Fruit fly (Drosophila melanogaster) whole organism, embryonic: Measurements from ENCODE around the gene Decay.

Experiments
- B-H1 ChIP-seq: fragments of 200-800 bp; sonication (Bioruptor generic); IDR thresholded peaks from 3 replicates; pipeline ENCODE4 v1.3.6; 2022; ENCODE audit warnings: missing biosample characterization, missing genetic modification characterization
- BEAF-32 ChIP-seq: fragments of 200-800 bp; sonication (Bioruptor generic); optimal IDR thresholded peaks from 3 replicates; lab custom pipeline; 2017; ENCODE audit warnings: missing biosample characterization, missing genetic modification characterization, mild to moderate bottlenecking, moderate library complexity, missing genetic modification reagents
- Blimp-1 ChIP-seq: fragments of 200-800 bp; sonication (Bioruptor generic); optimal IDR thresholded peaks from 3 replicates; lab custom pipeline; 2018; ENCODE audit warnings: missing biosample characterization, missing genetic modification characterization, mild to moderate bottlenecking, moderate library complexity, missing genetic modification reagents
- CG11456 ChIP-seq: fragments of 200-800 bp; sonication (Bioruptor generic); IDR thresholded peaks from 3 replicates; pipeline ENCODE4 v1.3.6; 2022; ENCODE audit warnings: missing biosample characterization, missing genetic modification characterization
- CG11696 ChIP-seq: fragments of 200-800 bp; sonication (Bioruptor generic); IDR thresholded peaks from 2 replicates; pipeline ENCODE4 v1.3.6; 2022; ENCODE audit warnings: missing biosample characterization, missing genetic modification characterization
- CG11723 ChIP-seq: fragments of 200-800 bp; sonication (Bioruptor generic); optimal IDR thresholded peaks from 2 replicates; lab custom pipeline; 2017; ENCODE audit warnings: missing biosample characterization, mild to moderate bottlenecking, missing genetic modification characterization
- CG12659 ChIP-seq: fragments of 200-800 bp; sonication (Bioruptor generic); optimal IDR thresholded peaks from 3 replicates; lab custom pipeline; 2017; ENCODE audit warnings: mild to moderate bottlenecking, missing biosample characterization, missing genetic modification reagents, missing genetic modification characterization
- CG14014 ChIP-seq: fragments of 200-800 bp; sonication (Bioruptor generic); IDR thresholded peaks from 2 replicates; pipeline ENCODE4 v1.3.6; 2022; ENCODE audit warnings: missing biosample characterization, missing genetic modification characterization
- CG17612 ChIP-seq: fragments of 200-800 bp; sonication (Bioruptor generic); IDR thresholded peaks from 2 replicates; pipeline ENCODE4 v1.3.6; 2022; ENCODE audit warnings: missing biosample characterization, missing genetic modification characterization
- CG18764 ChIP-seq: fragments of 200-800 bp; sonication (Bioruptor generic); optimal IDR thresholded peaks from 3 replicates; lab custom pipeline; 2016; ENCODE audit warnings: missing biosample characterization, missing genetic modification characterization
- CG2712 ChIP-seq: fragments of 200-800 bp; optimal IDR thresholded peaks from 3 replicates; lab custom pipeline; 2019; ENCODE audit warnings: missing biosample characterization, mild to moderate bottlenecking, missing genetic modification characterization, moderate library complexity
- CG31388 ChIP-seq: fragments of 200-800 bp; sonication (Bioruptor generic); optimal IDR thresholded peaks from 2 replicates; lab custom pipeline; 2016; ENCODE audit warnings: missing biosample characterization, missing genetic modification characterization
- CG34376 ChIP-seq: fragments of 200-800 bp; sonication (Bioruptor generic); optimal IDR thresholded peaks from 2 replicates; lab custom pipeline; 2018; ENCODE audit warnings: missing biosample characterization, mild to moderate bottlenecking, missing genetic modification characterization
- CG3995 ChIP-seq: fragments of 200-800 bp; sonication (Bioruptor generic); optimal IDR thresholded peaks from 3 replicates; lab custom pipeline; 2016; ENCODE audit warnings: missing biosample characterization, missing genetic modification characterization
- CG42726 ChIP-seq: fragments of 200-800 bp; sonication (Bioruptor generic); IDR thresholded peaks from 2 replicates; pipeline ENCODE4 v1.3.6; 2022; ENCODE audit warnings: missing biosample characterization, missing genetic modification characterization; ENCODE audit not compliant: partially characterized antibody
- CG6175 ChIP-seq: fragments of 200-800 bp; sonication (Bioruptor generic); IDR thresholded peaks from 3 replicates; pipeline ENCODE4 v1.3.6; 2022; ENCODE audit warnings: missing biosample characterization, missing genetic modification characterization
- CG7556 ChIP-seq: fragments of 200-800 bp; sonication (Bioruptor generic); optimal IDR thresholded peaks from 2 replicates; lab custom pipeline; 2017; ENCODE audit warnings: missing biosample characterization, mild to moderate bottlenecking, missing genetic modification characterization
- Dip2 ChIP-seq: fragments of 200-800 bp; sonication (Bioruptor generic); IDR thresholded peaks from 2 replicates; pipeline ENCODE4 v1.3.6; 2022; ENCODE audit warnings: missing biosample characterization, missing genetic modification characterization
- Dp ChIP-seq: fragments of 200-800 bp; sonication (Bioruptor generic); optimal IDR thresholded peaks from 2 replicates; lab custom pipeline; 2018; ENCODE audit warnings: missing biosample characterization, mild to moderate bottlenecking, missing genetic modification characterization, moderate library complexity
- Hr39 ChIP-seq: fragments of >200 bp; optimal IDR thresholded peaks from 2 replicates; lab custom pipeline; 2017
- Hr78 ChIP-seq, 2 experiments: fragments of 200-800 bp in 1 of 2; fragments of >200 bp in 1 of 2; sonication (Bioruptor generic) in 1 of 2; optimal IDR thresholded peaks; 2 replicates each; lab custom pipeline; 2017 to 2019; ENCODE audit warnings: missing biosample characterization in 2 of 2, missing genetic modification characterization in 2 of 2, mild to moderate bottlenecking in 1 of 2, moderate library complexity in 1 of 2
- Lhr ChIP-seq: fragments of 200-800 bp; sonication (Bioruptor generic); optimal IDR thresholded peaks from 3 replicates; lab custom pipeline; 2017; ENCODE audit warnings: mild to moderate bottlenecking, missing biosample characterization, missing genetic modification reagents, missing genetic modification characterization
- Lim3 ChIP-seq: fragments of 200-800 bp; sonication (Bioruptor generic); IDR thresholded peaks from 2 replicates; pipeline ENCODE4 v1.3.6; 2022; ENCODE audit warnings: missing biosample characterization, missing genetic modification characterization
- Mad ChIP-seq: fragments of 200-800 bp; sonication (Bioruptor generic); optimal IDR thresholded peaks from 2 replicates; lab custom pipeline; 2016; ENCODE audit warnings: missing biosample characterization, missing genetic modification characterization
- Max ChIP-seq: fragments of 200-800 bp; sonication (Bioruptor generic); optimal IDR thresholded peaks from 2 replicates; lab custom pipeline; 2016; ENCODE audit warnings: missing biosample characterization, mild to moderate bottlenecking, missing genetic modification characterization
- NC2α ChIP-seq: fragments of 200-800 bp; sonication (Bioruptor generic); optimal IDR thresholded peaks from 2 replicates; lab custom pipeline; 2016; ENCODE audit warnings: missing biosample characterization, missing genetic modification characterization
- Nf-YB ChIP-seq: fragments of 200-800 bp; sonication (Bioruptor generic); optimal IDR thresholded peaks from 3 replicates; lab custom pipeline; 2019; ENCODE audit warnings: missing biosample characterization, mild to moderate bottlenecking, missing genetic modification characterization, moderate library complexity
- Opbp ChIP-seq: fragments of 200-800 bp; sonication (Bioruptor generic); IDR thresholded peaks from 3 replicates; pipeline ENCODE4 v1.3.6; 2022; ENCODE audit warnings: missing biosample characterization, missing genetic modification characterization; ENCODE audit not compliant: partially characterized antibody
- Poxn ChIP-seq: fragments of 200-800 bp; sonication (Bioruptor generic); IDR thresholded peaks from 2 replicates; pipeline ENCODE4 v1.3.6; 2022; ENCODE audit warnings: missing biosample characterization, missing genetic modification characterization
- Ptx1 ChIP-seq: fragments of 200-800 bp; sonication (Bioruptor generic); IDR thresholded peaks from 2 replicates; pipeline ENCODE4 v1.3.6; 2022; ENCODE audit warnings: missing biosample characterization, missing genetic modification characterization
- Sry-β ChIP-seq: fragments of 200-800 bp; sonication (Bioruptor generic); optimal IDR thresholded peaks from 2 replicates; lab custom pipeline; 2018; ENCODE audit warnings: missing biosample characterization, mild to moderate bottlenecking, missing genetic modification characterization, moderate library complexity
- crol ChIP-seq: fragments of 200-800 bp; sonication (Bioruptor generic); IDR thresholded peaks from 2 replicates; pipeline ENCODE4 v1.3.6; 2022; ENCODE audit warnings: missing biosample characterization, missing genetic modification characterization
- dati ChIP-seq: fragments of 200-800 bp; sonication (Bioruptor generic); IDR thresholded peaks from 2 replicates; pipeline ENCODE4 v1.3.6; 2022; ENCODE audit warnings: missing biosample characterization, missing genetic modification characterization
- dimm ChIP-seq: fragments of 200-800 bp; sonication (Bioruptor generic); IDR thresholded peaks from 2 replicates; pipeline ENCODE4 v1.3.6; 2022; ENCODE audit warnings: missing biosample characterization, missing genetic modification characterization
- dm ChIP-seq: fragments of 200-800 bp; sonication (Bioruptor generic); optimal IDR thresholded peaks from 3 replicates; lab custom pipeline; 2016; ENCODE audit warnings: missing biosample characterization, missing genetic modification characterization
- gem ChIP-seq: fragments of 200-800 bp; sonication (Bioruptor generic); optimal IDR thresholded peaks from 2 replicates; lab custom pipeline; 2019; ENCODE audit warnings: missing biosample characterization, mild to moderate bottlenecking, missing genetic modification characterization, moderate library complexity
- gt ChIP-seq: fragments of 200-800 bp; sonication (Bioruptor generic); IDR thresholded peaks from 2 replicates; pipeline ENCODE4 v1.3.6; 2022; ENCODE audit warnings: missing biosample characterization, missing genetic modification characterization
- hth ChIP-seq: fragments of >200 bp; optimal IDR thresholded peaks from 2 replicates; lab custom pipeline; 2017; ENCODE audit warnings: inconsistent platforms
- inv ChIP-seq: fragments of 200-800 bp; sonication (Bioruptor generic); IDR thresholded peaks from 2 replicates; pipeline ENCODE4 v1.3.6; 2022; ENCODE audit warnings: missing biosample characterization, missing genetic modification characterization; ENCODE audit not compliant: partially characterized antibody
- klu ChIP-seq: fragments of 200-800 bp; sonication (Bioruptor generic); IDR thresholded peaks from 2 replicates; pipeline ENCODE4 v1.3.6; 2022; ENCODE audit warnings: missing biosample characterization, missing genetic modification characterization
- lilli ChIP-seq: fragments of 200-800 bp; sonication (Bioruptor generic); optimal IDR thresholded peaks from 3 replicates; lab custom pipeline; 2016; ENCODE audit warnings: missing biosample characterization, missing genetic modification characterization
- nerfin-2 ChIP-seq: fragments of 200-800 bp; sonication (Bioruptor generic); IDR thresholded peaks from 2 replicates; pipeline ENCODE4 v1.3.6; 2022; ENCODE audit warnings: missing biosample characterization, missing genetic modification characterization; ENCODE audit not compliant: partially characterized antibody
- org-1 ChIP-seq: fragments of 200-800 bp; sonication (Bioruptor generic); optimal IDR thresholded peaks from 2 replicates; lab custom pipeline; 2017; ENCODE audit warnings: missing biosample characterization, missing genetic modification characterization
- pan ChIP-seq, 4 experiments: fragments of >200 bp in 3 of 4; fragments of 200-800 bp in 1 of 4; sonication (Bioruptor generic) in 1 of 4; optimal IDR thresholded peaks in 3 of 4; IDR thresholded peaks in 1 of 4; 2 replicates each; pipeline versions ENCODE4 v1.3.6 to Lab custom; 2017 to 2022; ENCODE audit warnings: missing biosample characterization in 2 of 4, missing genetic modification characterization in 2 of 4, mixed read lengths in 1 of 4
- ro ChIP-seq: fragments of 200-800 bp; sonication (Bioruptor generic); IDR thresholded peaks from 2 replicates; pipeline ENCODE4 v1.3.6; 2022; ENCODE audit warnings: missing biosample characterization, missing genetic modification characterization
- ssp ChIP-seq: fragments of 200-800 bp; sonication (Bioruptor generic); IDR thresholded peaks from 2 replicates; pipeline ENCODE4 v1.3.6; 2022; ENCODE audit warnings: missing biosample characterization, missing genetic modification characterization
- wor ChIP-seq: fragments of 200-800 bp; sonication (Bioruptor generic); IDR thresholded peaks from 2 replicates; pipeline ENCODE4 v1.3.6; 2022; ENCODE audit warnings: missing biosample characterization, missing genetic modification characterization
- zen ChIP-seq: fragments of 200-800 bp; sonication (Bioruptor generic); optimal IDR thresholded peaks from 3 replicates; lab custom pipeline; 2018; ENCODE audit warnings: missing biosample characterization, mild to moderate bottlenecking, missing genetic modification characterization, moderate library complexity
- zf30C ChIP-seq: fragments of 200-800 bp; sonication (Bioruptor generic); optimal IDR thresholded peaks from 3 replicates; lab custom pipeline; 2018; ENCODE audit warnings: missing biosample characterization, mild to moderate bottlenecking, missing genetic modification characterization
- zfh1 ChIP-seq: fragments of 200-800 bp; sonication (Bioruptor generic); IDR thresholded peaks from 3 replicates; pipeline ENCODE4 v1.3.6; 2022; ENCODE audit warnings: missing biosample characterization, missing genetic modification characterization

Decay gene

dm6 chr3R:16497379-16497778 lies 3.5 kb downstream of the Decay start (continued):
- peak; percentile 6 for TF ChIP-seq CG3995
- no peak for TF ChIP-seq inv (GFP tag; lab: Robert Waterston, UW)
- peak; percentile 80 for TF ChIP-seq CG18764
- peak; percentile 85 for TF ChIP-seq lilli
- TF ChIP-seq hth (lab: Kevin White, UChicago) = no peak
- no peak for TF ChIP-seq Hr39 (lab: Kevin White, UChicago)
- TF ChIP-seq Nf-YB (GFP tag; lab: Kevin White, UChicago) = peak; percentile 54
- TF ChIP-seq gt = peak; percentile 20; the same call in 1 of the 2 replicates
- peak; percentile 52; the same call in 1 of the 3 replicates for TF ChIP-seq Opbp (GFP tag; lab: Robert Waterston, UW)
- peak; percentile 81 for TF ChIP-seq zen (tag; lab: Kevin White, UChicago)
- TF ChIP-seq NC2α (GFP tag; lab: Kevin White, UChicago) = peak; percentile 13
- TF ChIP-seq CG6175 (GFP tag; lab: Robert Waterston, UW) = peak; percentile 86
- no peak for TF ChIP-seq nerfin-2 (GFP tag; lab: Robert Waterston, UW)
- TF ChIP-seq Ptx1 (GFP tag; lab: Robert Waterston, UW) = peak; percentile 92
- peak; percentile 59; the same call in 1 of the 2 replicates for TF ChIP-seq CG17612 (GFP tag; lab: Robert Waterston, UW)
- no peak for TF ChIP-seq crol (GFP tag; lab: Robert Waterston, UW)
- peak; percentile 65 for TF ChIP-seq CG11696 (GFP tag; lab: Robert Waterston, UW)
- peak; percentile 80 for TF ChIP-seq B-H1 (GFP tag; lab: Robert Waterston, UW)
- TF ChIP-seq klu (GFP tag; lab: Robert Waterston, UW) = peak; percentile 48; the same call in 1 of the 2 replicates
- TF ChIP-seq BEAF-32 = peak; percentile 5
- peak; percentile 46 for TF ChIP-seq dm (GFP tag; lab: Kevin White, UChicago)
- TF ChIP-seq gem (tag; lab: Kevin White, UChicago) = peak; percentile 92
- peak; percentile 81 for TF ChIP-seq ssp (GFP tag; lab: Robert Waterston, UW)
- TF ChIP-seq CG34376 (GFP tag; lab: Kevin White, UChicago) = no peak
- no peak for TF ChIP-seq CG31388 (GFP tag; lab: Kevin White, UChicago)
- TF ChIP-seq Mad (GFP tag; lab: Kevin White, UChicago) = peak; percentile 69
- TF ChIP-seq CG11723 (GFP tag; lab: Kevin White, UChicago) = peak; percentile 59
- TF ChIP-seq ro (GFP tag; lab: Robert Waterston, UW) = peak; percentile 61
- peak; percentile 38; the same call in 1 of the 2 replicates for TF ChIP-seq dati
- TF ChIP-seq wor (GFP tag; lab: Robert Waterston, UW) = peak; percentile 46; the same call in 1 of the 2 replicates
- TF ChIP-seq Dp (GFP tag; lab: Kevin White, UChicago) = peak; percentile 95
- TF ChIP-seq CG12659 (GFP tag; lab: Kevin White, UChicago) = peak; percentile 82
- peak; percentile 97 for TF ChIP-seq CG11456
- TF ChIP-seq org-1 (GFP tag; lab: Kevin White, UChicago) = peak; percentile 51
- peak; percentile 91 for TF ChIP-seq CG2712 (tag; lab: Kevin White, UChicago)
- TF ChIP-seq Max = peak; percentile 71
- TF ChIP-seq CG7556 (GFP tag; lab: Kevin White, UChicago) = peak; percentile 79
- TF ChIP-seq Poxn (GFP tag; lab: Robert Waterston, UW) = no peak
- peak; percentile 87 for TF ChIP-seq Blimp-1
- TF ChIP-seq Lhr (GFP tag; lab: Kevin White, UChicago) = peak; percentile 81
- peak; percentile 20 for TF ChIP-seq Sry-β (GFP tag; lab: Kevin White, UChicago)
- TF ChIP-seq CG14014 (GFP tag; lab: Robert Waterston, UW) = peak; percentile 60
- peak; percentile 70 for TF ChIP-seq dimm (GFP tag; lab: Robert Waterston, UW)
- TF ChIP-seq CG42726 = peak; percentile 83
- TF ChIP-seq Dip2 (GFP tag; lab: Robert Waterston, UW) = no peak
- peak; percentile 90 for TF ChIP-seq zfh1 (GFP tag; lab: Robert Waterston, UW)
- TF ChIP-seq zf30C (GFP tag; lab: Kevin White, UChicago) = peak; percentile 90
- no peak for TF ChIP-seq Hr78 (GFP tag; optimal IDR thresholded peaks at IDR 0.05; lab: Kevin White, UChicago)
- TF ChIP-seq Lim3 (GFP tag; lab: Robert Waterston, UW) = peak; percentile 31; the same call in 1 of the 2 replicates
- no peak for TF ChIP-seq pan (optimal IDR thresholded peaks at IDR 0.05; lab: Kevin White, UChicago)
- peak in 1 of 2 experiments; percentile 88 for TF ChIP-seq pan (GFP tag; optimal IDR thresholded peaks at IDR 0.05 in 1 of 2, IDR thresholded peaks at IDR 0.05 in 1 of 2)
